Fruit fly (Drosophila melanogaster): ENCODE measurements around the gene CG43331.

DNA sequence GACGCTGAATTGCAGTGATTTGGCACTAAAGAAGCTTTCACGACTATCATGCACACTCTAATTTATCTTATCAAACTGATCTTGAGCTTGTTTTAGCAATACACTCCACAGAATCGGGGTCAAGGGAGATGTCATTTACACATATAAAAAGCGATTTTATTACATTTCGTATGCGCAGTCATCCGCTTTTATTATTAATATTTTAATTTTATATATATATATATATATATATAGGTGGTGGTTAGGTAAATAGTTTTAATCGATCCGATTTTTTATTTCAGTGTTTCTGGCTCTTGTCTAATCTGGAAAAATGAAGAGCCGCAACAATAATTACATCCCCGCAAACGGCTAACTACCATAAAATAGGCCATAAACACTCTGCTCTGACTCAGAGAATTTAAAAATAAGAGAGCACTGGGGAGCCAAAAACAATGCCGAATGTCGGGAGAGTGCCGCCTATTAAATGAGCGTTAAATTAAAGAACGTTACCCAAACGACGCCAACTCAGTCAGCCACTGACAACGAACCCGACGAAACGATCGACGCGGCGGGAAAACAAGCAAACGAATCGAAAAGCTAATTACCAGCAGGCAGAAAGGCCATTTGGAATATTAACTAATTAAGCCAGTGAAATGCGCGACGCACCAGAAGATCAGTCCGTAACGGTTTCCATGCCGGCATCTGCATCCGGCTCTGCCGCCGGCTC, 31.9 kb downstream of the CG43331 start:
- TF ChIP-seq CG8478 (optimal IDR thresholded peaks at IDR 0.05) (no peak), CTCF (optimal IDR thresholded peaks at IDR 0.05) (no peak)
